Worm (Caenorhabditis elegans) whole organism, L3 larva: ENCODE results near the gene C11E4.8.

Experiments
- ama-1 ChIP-seq: fragments of 150-350 bp; optimal IDR thresholded peaks from 2 replicates; lab custom pipeline; 2018
- ceh-16 ChIP-seq: sonication (generic microtip); optimal IDR thresholded peaks from 2 replicates; lab custom pipeline; 2017; ENCODE audit warnings: missing biosample characterization, missing genetic modification characterization
- ceh-28 ChIP-seq: fragments of 150-350 bp; optimal IDR thresholded peaks from 2 replicates; lab custom pipeline; 2014; ENCODE audit warnings: missing biosample characterization, missing genetic modification reagents, missing genetic modification characterization
- ceh-82 ChIP-seq: fragments of 150-350 bp; optimal IDR thresholded peaks from 2 replicates; lab custom pipeline; 2014; ENCODE audit warnings: missing biosample characterization, missing genetic modification characterization
- ceh-9 ChIP-seq: sonication (generic microtip); optimal IDR thresholded peaks from 2 replicates; lab custom pipeline; 2018; ENCODE audit warnings: missing biosample characterization, missing genetic modification characterization
- daf-12 ChIP-seq: fragments of 150-350 bp; optimal IDR thresholded peaks from 2 replicates; lab custom pipeline; 2014; ENCODE audit warnings: missing biosample characterization, missing genetic modification reagents, missing genetic modification characterization
- elt-1 ChIP-seq: fragments of 150-350 bp; optimal IDR thresholded peaks from 2 replicates; lab custom pipeline; 2014; ENCODE audit warnings: missing biosample characterization, missing genetic modification characterization
- elt-2 ChIP-seq: sonication (generic microtip); optimal IDR thresholded peaks from 2 replicates; lab custom pipeline; 2016; ENCODE audit warnings: missing genetic modification reagents, mild to moderate bottlenecking, missing genetic modification characterization, missing compliant biosample characterization
- elt-3 ChIP-seq, 3 experiments: fragments of 150-350 bp in 1 of 3; sonication (generic microtip) in 2 of 3; optimal IDR thresholded peaks; 2 replicates in 2 of 3; 4 replicates in 1 of 3; lab custom pipeline; 2014 to 2017; ENCODE audit warnings: missing biosample characterization in 3 of 3, missing genetic modification characterization in 3 of 3
- fos-1 ChIP-seq: fragments of 150-350 bp; optimal IDR thresholded peaks from 2 replicates; lab custom pipeline; 2014; ENCODE audit warnings: missing biosample characterization, missing genetic modification characterization
- lin-15B ChIP-seq: fragments of 150-350 bp; optimal IDR thresholded peaks from 2 replicates; lab custom pipeline; 2014; ENCODE audit warnings: missing biosample characterization, missing genetic modification characterization
- mdl-1 ChIP-seq: fragments of 150-350 bp; optimal IDR thresholded peaks from 2 replicates; lab custom pipeline; 2014; ENCODE audit warnings: missing biosample characterization, missing genetic modification characterization
- mml-1 ChIP-seq: fragments of 150-350 bp; sonication (generic microtip); optimal IDR thresholded peaks from 3 replicates; lab custom pipeline; 2014; ENCODE audit warnings: missing biosample characterization, missing genetic modification characterization
- nhr-11 ChIP-seq: fragments of 150-350 bp; optimal IDR thresholded peaks from 2 replicates; lab custom pipeline; 2014; ENCODE audit warnings: missing biosample characterization, missing genetic modification characterization
- nhr-12 ChIP-seq: fragments of 150-350 bp; optimal IDR thresholded peaks from 2 replicates; lab custom pipeline; 2014; ENCODE audit warnings: missing biosample characterization, missing genetic modification characterization
- nhr-237 ChIP-seq: fragments of 150-350 bp; optimal IDR thresholded peaks from 2 replicates; lab custom pipeline; 2014; ENCODE audit warnings: missing biosample characterization, missing genetic modification characterization
- nhr-28 ChIP-seq: fragments of 150-350 bp; optimal IDR thresholded peaks from 2 replicates; lab custom pipeline; 2014; ENCODE audit warnings: missing biosample characterization, missing genetic modification characterization
- nhr-67 ChIP-seq: fragments of 150-350 bp; optimal IDR thresholded peaks from 2 replicates; lab custom pipeline; 2014; ENCODE audit warnings: missing biosample characterization, missing genetic modification characterization
- pha-4 ChIP-seq: fragments of 150-350 bp; optimal IDR thresholded peaks from 2 replicates; lab custom pipeline; 2014; ENCODE audit warnings: missing biosample characterization, missing genetic modification reagents, missing genetic modification characterization
- pqm-1 ChIP-seq: fragments of 150-350 bp; optimal IDR thresholded peaks from 2 replicates; lab custom pipeline; 2017; ENCODE audit warnings: missing biosample characterization, missing genetic modification characterization, inconsistent platforms
- snpc-4 ChIP-seq: fragments of 150-350 bp; optimal IDR thresholded peaks from 2 replicates; lab custom pipeline; 2014; ENCODE audit warnings: missing biosample characterization, missing genetic modification characterization
- unc-39 ChIP-seq: sonication (generic microtip); optimal IDR thresholded peaks from 4 replicates; lab custom pipeline; 2017; ENCODE audit warnings: missing biosample characterization, missing genetic modification characterization
- zag-1 ChIP-seq: fragments of 150-350 bp; optimal IDR thresholded peaks from 2 replicates; lab custom pipeline; 2014; ENCODE audit warnings: missing biosample characterization, missing genetic modification characterization
- ztf-4 ChIP-seq: fragments of 150-350 bp; optimal IDR thresholded peaks from 2 replicates; lab custom pipeline; 2014; ENCODE audit warnings: missing biosample characterization, missing genetic modification characterization

The C11E4.8 gene

DNA sequence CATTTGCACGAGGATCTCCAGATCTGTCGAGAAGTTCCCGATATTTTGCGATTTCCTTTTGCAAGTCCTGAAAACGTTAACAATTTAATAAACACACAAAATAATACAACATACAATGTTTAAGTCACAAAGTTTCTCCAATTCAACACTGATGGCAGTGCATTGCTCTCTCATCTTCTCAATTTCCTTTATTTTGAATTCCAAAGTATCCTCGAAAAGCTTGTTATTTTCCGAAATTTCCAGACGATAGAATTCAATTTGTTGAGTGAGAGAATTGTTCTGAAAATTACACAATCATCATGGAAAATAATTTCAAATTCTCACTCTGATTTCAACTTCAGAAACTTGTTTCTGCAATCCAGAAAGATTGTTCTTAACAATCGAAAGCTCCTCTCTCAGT, 57.7 kb downstream of the C11E4.8 start:
- no peak for TF ChIP-seq elt-3 (tag; optimal IDR thresholded peaks at IDR 0.05; lab: Kevin White, UChicago)
- no peak for TF ChIP-seq fos-1
- TF ChIP-seq elt-1 (tag; lab: Kevin White, UChicago) = no peak
- TF ChIP-seq zag-1 (tag; lab: Kevin White, UChicago) = no peak
- TF ChIP-seq snpc-4 (tag; lab: Kevin White, UChicago) = no peak
- no peak for TF ChIP-seq lin-15B
- TF ChIP-seq ceh-82 (tag; lab: Kevin White, UChicago) = no peak
- TF ChIP-seq ceh-28 (tag; lab: Kevin White, UChicago) = no peak
- TF ChIP-seq mdl-1 (tag; lab: Kevin White, UChicago) = no peak
- TF ChIP-seq ceh-9 (tag; lab: Kevin White, UChicago) = no peak
- TF ChIP-seq ztf-4 (tag; lab: Kevin White, UChicago) = no peak
- TF ChIP-seq nhr-11 (tag; lab: Kevin White, UChicago) = no peak

DNA sequence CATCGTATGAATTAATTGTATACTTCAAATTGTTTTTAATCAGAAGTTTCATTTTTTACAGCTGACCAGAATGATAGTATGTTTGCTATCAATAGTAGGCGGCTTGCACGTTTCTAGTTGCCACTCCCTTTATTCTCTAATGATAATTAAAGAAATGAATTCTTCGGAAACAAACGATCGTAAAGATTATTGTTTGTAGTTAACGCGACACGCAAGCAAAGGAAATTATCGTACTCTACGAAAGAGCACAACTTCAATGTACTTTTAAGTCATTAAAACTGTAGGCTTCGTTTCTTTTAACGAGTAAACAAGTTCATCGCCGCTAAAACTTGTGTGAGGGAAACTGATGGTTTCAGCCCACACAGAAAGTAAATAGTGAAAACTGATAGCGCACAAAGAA, 59.2 kb downstream of the C11E4.8 start:
- TF ChIP-seq pqm-1 (tag; lab: Kevin White, UChicago) = peak; percentile 57
- no peak for TF ChIP-seq daf-12 (tag; lab: Kevin White, UChicago)
- TF ChIP-seq pha-4 (tag; lab: Kevin White, UChicago) = peak; percentile 38
- TF ChIP-seq snpc-4 (tag; lab: Kevin White, UChicago) = no peak
- TF ChIP-seq unc-39 (tag; lab: Kevin White, UChicago) = no peak
- no peak for TF ChIP-seq nhr-28
- no peak for TF ChIP-seq mdl-1 (tag; lab: Kevin White, UChicago)
- peak; percentile 82 for TF ChIP-seq elt-2 (tag; lab: Kevin White, UChicago)
- TF ChIP-seq nhr-237 (tag; lab: Kevin White, UChicago) = no peak
- TF ChIP-seq mml-1 (tag; lab: Kevin White, UChicago) = no peak
- TF ChIP-seq ztf-4 (tag; lab: Kevin White, UChicago) = no peak

DNA sequence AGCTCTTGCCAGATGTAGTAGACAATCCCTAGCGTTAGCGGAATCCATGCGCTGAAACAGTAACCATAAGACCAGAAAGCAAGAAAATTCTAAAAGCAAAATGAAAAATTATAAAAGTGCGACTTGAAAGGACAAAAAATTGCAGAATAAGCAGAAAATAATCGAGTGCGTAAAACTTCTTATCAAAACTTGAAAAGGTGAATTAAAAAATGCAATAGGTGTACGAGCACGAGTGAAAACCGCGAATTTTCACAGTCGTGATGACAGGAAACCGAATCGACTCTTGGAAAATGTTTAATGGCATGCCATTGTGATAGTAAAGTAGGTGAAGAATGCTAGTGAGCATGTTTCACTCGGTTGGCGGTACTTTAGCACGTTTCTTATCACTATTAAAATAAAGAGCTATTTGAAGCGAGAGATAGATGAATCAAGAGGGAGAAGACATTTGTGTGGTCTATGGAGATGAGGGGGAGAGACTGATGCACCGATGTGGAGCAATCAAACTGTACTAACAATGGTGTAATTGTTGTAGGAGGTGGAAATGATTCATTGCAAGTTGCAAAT, 60.0 kb downstream of the C11E4.8 start, which contains the start of gene ifp-1:
ifp-1 (minus strand) TSS at position 51 of the 564 bp plus-strand sequence.
- TF ChIP-seq elt-2 (tag; lab: Kevin White, UChicago) = peak; percentile 95
- no peak for TF ChIP-seq fos-1
- no peak for TF ChIP-seq nhr-67
- TF ChIP-seq pqm-1 (tag; lab: Kevin White, UChicago) = peak; percentile 63
- no peak for TF ChIP-seq nhr-12 (tag; lab: Kevin White, UChicago)
- no peak for TF ChIP-seq ama-1 (lab: Kevin White, UChicago)
- no peak for TF ChIP-seq lin-15B
- no peak for TF ChIP-seq ceh-16 (tag; lab: Kevin White, UChicago)
- peak; percentile 14 for TF ChIP-seq pha-4 (tag; lab: Kevin White, UChicago)
